Fruit fly (Drosophila melanogaster) whole organism, embryonic: ENCODE results near the gene CG14668.

Experiments used
- Adf1 ChIP-seq: fragments of 200-800 bp; sonication (Bioruptor generic); IDR thresholded peaks from 2 replicates; pipeline ENCODE4 v1.3.6; 2022; ENCODE audit warnings: missing biosample characterization, missing genetic modification characterization
- Aef1 ChIP-seq: fragments of 200-800 bp; sonication (Bioruptor generic); IDR thresholded peaks from 3 replicates; pipeline ENCODE4 v1.3.6; 2022; ENCODE audit warnings: missing biosample characterization, missing genetic modification characterization
- Atf6 ChIP-seq: fragments of 200-800 bp; sonication (Bioruptor generic); IDR thresholded peaks from 2 replicates; pipeline ENCODE4 v1.3.6; 2022; ENCODE audit warnings: missing biosample characterization, missing genetic modification characterization
- CG10209 ChIP-seq: fragments of 200-800 bp; sonication (Bioruptor generic); optimal IDR thresholded peaks from 3 replicates; lab custom pipeline; 2017; ENCODE audit warnings: missing biosample characterization, mild to moderate bottlenecking, missing genetic modification characterization, missing genetic modification reagents
- CG10267 ChIP-seq: fragments of 200-800 bp; sonication (Bioruptor generic); optimal IDR thresholded peaks from 2 replicates; lab custom pipeline; 2018; ENCODE audit warnings: missing biosample characterization, mild to moderate bottlenecking, missing genetic modification characterization, moderate library complexity
- CG10543 ChIP-seq: fragments of 200-800 bp; sonication (Bioruptor generic); optimal IDR thresholded peaks from 3 replicates; lab custom pipeline; 2017; ENCODE audit warnings: missing biosample characterization, mild to moderate bottlenecking, missing genetic modification characterization, moderate library complexity
- CG11085 ChIP-seq: fragments of 200-800 bp; sonication (Bioruptor generic); IDR thresholded peaks from 2 replicates; pipeline ENCODE4 v1.3.6; 2022; ENCODE audit warnings: missing biosample characterization, missing genetic modification characterization
- CG13894 ChIP-seq: fragments of 200-800 bp; sonication (Bioruptor generic); optimal IDR thresholded peaks from 3 replicates; lab custom pipeline; 2018; ENCODE audit warnings: missing biosample characterization, mild to moderate bottlenecking, missing genetic modification characterization, moderate library complexity
- CG1529 ChIP-seq: fragments of 200-800 bp; sonication (Bioruptor generic); optimal IDR thresholded peaks from 3 replicates; lab custom pipeline; 2018; ENCODE audit warnings: missing biosample characterization, missing genetic modification characterization
- CG1647 ChIP-seq: fragments of 200-800 bp; sonication (Bioruptor generic); optimal IDR thresholded peaks from 3 replicates; lab custom pipeline; 2016; ENCODE audit warnings: missing biosample characterization, missing genetic modification characterization
- CG1792 ChIP-seq: fragments of 200-800 bp; sonication (Bioruptor generic); optimal IDR thresholded peaks from 2 replicates; lab custom pipeline; 2016; ENCODE audit warnings: missing biosample characterization, missing genetic modification characterization
- CG2120 ChIP-seq: fragments of 200-800 bp; sonication (Bioruptor generic); optimal IDR thresholded peaks from 3 replicates; lab custom pipeline; 2016; ENCODE audit warnings: missing biosample characterization, missing genetic modification characterization
- CG32767 ChIP-seq: fragments of 200-800 bp; sonication (Bioruptor generic); IDR thresholded peaks from 2 replicates; pipeline ENCODE4 v1.3.6; 2022; ENCODE audit warnings: missing biosample characterization, missing genetic modification characterization
- CG3281 ChIP-seq: fragments of 200-800 bp; sonication (Bioruptor generic); optimal IDR thresholded peaks from 3 replicates; lab custom pipeline; 2017; ENCODE audit warnings: missing biosample characterization, mild to moderate bottlenecking, missing genetic modification characterization
- CG3847 ChIP-seq: fragments of 200-800 bp; sonication (Bioruptor generic); IDR thresholded peaks from 2 replicates; pipeline ENCODE4 v1.3.6; 2022; ENCODE audit warnings: missing biosample characterization, missing genetic modification characterization
- CG4707 ChIP-seq: fragments of 200-800 bp; sonication (Bioruptor generic); optimal IDR thresholded peaks from 2 replicates; lab custom pipeline; 2018; ENCODE audit warnings: missing biosample characterization, mild to moderate bottlenecking, missing genetic modification characterization, moderate library complexity
- CG7963 ChIP-seq: fragments of 200-800 bp; sonication (Bioruptor generic); IDR thresholded peaks from 3 replicates; pipeline ENCODE4 v1.3.6; 2022; ENCODE audit warnings: missing biosample characterization, missing genetic modification characterization; ENCODE audit not compliant: partially characterized antibody
- CG8478 ChIP-seq: fragments of >200 bp; optimal IDR thresholded peaks from 2 replicates; lab custom pipeline; 2018
- CG9727 ChIP-seq: fragments of 200-800 bp; sonication (Bioruptor generic); optimal IDR thresholded peaks from 3 replicates; lab custom pipeline; 2017; ENCODE audit warnings: missing biosample characterization, mild to moderate bottlenecking, missing genetic modification characterization
- CG9817 ChIP-seq: fragments of 200-800 bp; sonication (Bioruptor generic); optimal IDR thresholded peaks from 2 replicates; lab custom pipeline; 2018; ENCODE audit warnings: missing biosample characterization, mild to moderate bottlenecking, missing genetic modification characterization, moderate library complexity
- CTCF ChIP-seq: fragments of 200-800 bp; sonication (Bioruptor generic); optimal IDR thresholded peaks from 2 replicates; lab custom pipeline; 2017; ENCODE audit warnings: missing biosample characterization, mild to moderate bottlenecking, missing genetic modification characterization, moderate library complexity
- Dip3 ChIP-seq: fragments of 200-800 bp; sonication (Bioruptor generic); optimal IDR thresholded peaks from 3 replicates; lab custom pipeline; 2016; ENCODE audit warnings: missing biosample characterization, missing genetic modification characterization
- Dll ChIP-seq: fragments of 200-800 bp; sonication (Bioruptor generic); IDR thresholded peaks from 4 replicates; pipeline ENCODE4 v1.3.6; 2022; ENCODE audit warnings: missing biosample characterization, missing genetic modification characterization; ENCODE audit not compliant: partially characterized antibody
- Fer1 ChIP-seq: fragments of 200-800 bp; sonication (Bioruptor generic); optimal IDR thresholded peaks from 2 replicates; lab custom pipeline; 2017; ENCODE audit warnings: missing biosample characterization, mild to moderate bottlenecking, missing genetic modification characterization
- Gsc ChIP-seq: fragments of 200-800 bp; sonication (Bioruptor generic); IDR thresholded peaks from 2 replicates; pipeline ENCODE4 v1.3.6; 2022; ENCODE audit warnings: missing biosample characterization, missing genetic modification characterization
- H15 ChIP-seq: fragments of 200-800 bp; sonication (Bioruptor generic); IDR thresholded peaks from 3 replicates; pipeline ENCODE4 v1.3.6; 2022; ENCODE audit warnings: missing biosample characterization, missing genetic modification characterization
- HHEX ChIP-seq: fragments of 200-800 bp; sonication (Bioruptor generic); optimal IDR thresholded peaks from 3 replicates; lab custom pipeline; 2017; ENCODE audit warnings: missing biosample characterization, mild to moderate bottlenecking, missing genetic modification characterization, missing genetic modification reagents
- HLH3B ChIP-seq: fragments of 200-800 bp; sonication (Bioruptor generic); IDR thresholded peaks from 2 replicates; pipeline ENCODE4 v1.3.6; 2022; ENCODE audit warnings: missing biosample characterization, missing genetic modification characterization
- Max ChIP-seq: fragments of 200-800 bp; sonication (Bioruptor generic); optimal IDR thresholded peaks from 2 replicates; lab custom pipeline; 2016; ENCODE audit warnings: missing biosample characterization, mild to moderate bottlenecking, missing genetic modification characterization
- Mrtf ChIP-seq: fragments of 200-800 bp; sonication (Bioruptor generic); IDR thresholded peaks from 3 replicates; pipeline ENCODE4 v1.3.6; 2022; ENCODE audit warnings: missing biosample characterization, missing genetic modification characterization
- Myb ChIP-seq: fragments of 200-800 bp; sonication (Bioruptor generic); optimal IDR thresholded peaks from 2 replicates; lab custom pipeline; 2016; ENCODE audit warnings: missing biosample characterization, missing genetic modification characterization
- Oaz ChIP-seq: fragments of 200-800 bp; sonication (Bioruptor generic); IDR thresholded peaks from 2 replicates; pipeline ENCODE4 v1.3.6; 2022; ENCODE audit warnings: missing biosample characterization, missing genetic modification characterization
- Xbp1 ChIP-seq: fragments of 200-800 bp; sonication (Bioruptor generic); optimal IDR thresholded peaks from 3 replicates; lab custom pipeline; 2016; ENCODE audit warnings: missing biosample characterization, mild to moderate bottlenecking, missing genetic modification characterization
- crol ChIP-seq: fragments of 200-800 bp; sonication (Bioruptor generic); IDR thresholded peaks from 2 replicates; pipeline ENCODE4 v1.3.6; 2022; ENCODE audit warnings: missing biosample characterization, missing genetic modification characterization
- dmrt99B ChIP-seq: fragments of 200-800 bp; sonication (Bioruptor generic); optimal IDR thresholded peaks from 2 replicates; lab custom pipeline; 2018; ENCODE audit warnings: missing biosample characterization, mild to moderate bottlenecking, missing genetic modification characterization, moderate library complexity
- esg ChIP-seq: fragments of 200-800 bp; sonication (Bioruptor generic); conservative IDR thresholded peaks from 2 replicates; pipeline ENCODE4 v1.3.6; 2022; ENCODE audit warnings: missing biosample characterization, missing genetic modification characterization
- gcm ChIP-seq: fragments of 200-800 bp; sonication (Bioruptor generic); optimal IDR thresholded peaks from 2 replicates; lab custom pipeline; 2019; ENCODE audit warnings: missing biosample characterization, mild to moderate bottlenecking, missing genetic modification characterization, moderate library complexity
- h ChIP-seq: fragments of >200 bp; optimal IDR thresholded peaks from 2 replicates; lab custom pipeline; 2017
- ham ChIP-seq: fragments of 200-800 bp; sonication (Bioruptor generic); IDR thresholded peaks from 2 replicates; pipeline ENCODE4 v1.3.6; 2022; ENCODE audit warnings: missing biosample characterization, missing genetic modification characterization
- inv ChIP-seq: fragments of 200-800 bp; sonication (Bioruptor generic); IDR thresholded peaks from 2 replicates; pipeline ENCODE4 v1.3.6; 2022; ENCODE audit warnings: missing biosample characterization, missing genetic modification characterization; ENCODE audit not compliant: partially characterized antibody
- lmd ChIP-seq: fragments of 200-800 bp; sonication (Bioruptor generic); IDR thresholded peaks from 2 replicates; pipeline ENCODE4 v1.3.6; 2022; ENCODE audit warnings: missing biosample characterization, missing genetic modification characterization
- maf-S ChIP-seq: fragments of 200-800 bp; sonication (Bioruptor generic); optimal IDR thresholded peaks from 2 replicates; lab custom pipeline; 2016; ENCODE audit warnings: missing biosample characterization, missing genetic modification characterization
- nau ChIP-seq: fragments of 200-800 bp; sonication (Bioruptor generic); optimal IDR thresholded peaks from 3 replicates; lab custom pipeline; 2017; ENCODE audit warnings: missing biosample characterization, mild to moderate bottlenecking, missing genetic modification characterization, missing genetic modification reagents
- nerfin-2 ChIP-seq: fragments of 200-800 bp; sonication (Bioruptor generic); IDR thresholded peaks from 2 replicates; pipeline ENCODE4 v1.3.6; 2022; ENCODE audit warnings: missing biosample characterization, missing genetic modification characterization; ENCODE audit not compliant: partially characterized antibody
- odd ChIP-seq: fragments of 200-800 bp; sonication (Bioruptor generic); optimal IDR thresholded peaks from 2 replicates; lab custom pipeline; 2017; ENCODE audit warnings: missing biosample characterization, mild to moderate bottlenecking, missing genetic modification characterization
- onecut ChIP-seq: fragments of 200-800 bp; sonication (Bioruptor generic); IDR thresholded peaks from 2 replicates; pipeline ENCODE4 v1.3.6; 2022; ENCODE audit warnings: missing biosample characterization, missing genetic modification characterization
- org-1 ChIP-seq: fragments of 200-800 bp; sonication (Bioruptor generic); optimal IDR thresholded peaks from 2 replicates; lab custom pipeline; 2017; ENCODE audit warnings: missing biosample characterization, missing genetic modification characterization
- pzg ChIP-seq: fragments of 200-800 bp; sonication (Bioruptor generic); optimal IDR thresholded peaks from 3 replicates; lab custom pipeline; 2018; ENCODE audit warnings: missing biosample characterization, mild to moderate bottlenecking, missing genetic modification characterization, moderate library complexity
- sisA ChIP-seq: fragments of 200-800 bp; sonication (Bioruptor generic); IDR thresholded peaks from 2 replicates; pipeline ENCODE4 v1.3.6; 2022; ENCODE audit warnings: missing biosample characterization, missing genetic modification characterization
- slp2 ChIP-seq: fragments of 200-800 bp; sonication (Bioruptor generic); optimal IDR thresholded peaks from 2 replicates; lab custom pipeline; 2016; ENCODE audit warnings: missing biosample characterization, missing genetic modification characterization
- tna ChIP-seq: fragments of 200-800 bp; sonication (Bioruptor generic); IDR thresholded peaks from 2 replicates; pipeline ENCODE4 v1.3.6; 2022; ENCODE audit warnings: missing biosample characterization, missing genetic modification characterization; ENCODE audit not compliant: partially characterized antibody
- zen2 ChIP-seq: fragments of 200-800 bp; sonication (Bioruptor generic); IDR thresholded peaks from 3 replicates; pipeline ENCODE4 v1.3.6; 2022; ENCODE audit warnings: missing biosample characterization, missing genetic modification characterization; ENCODE audit not compliant: partially characterized antibody

Gene CG14668

DNA sequence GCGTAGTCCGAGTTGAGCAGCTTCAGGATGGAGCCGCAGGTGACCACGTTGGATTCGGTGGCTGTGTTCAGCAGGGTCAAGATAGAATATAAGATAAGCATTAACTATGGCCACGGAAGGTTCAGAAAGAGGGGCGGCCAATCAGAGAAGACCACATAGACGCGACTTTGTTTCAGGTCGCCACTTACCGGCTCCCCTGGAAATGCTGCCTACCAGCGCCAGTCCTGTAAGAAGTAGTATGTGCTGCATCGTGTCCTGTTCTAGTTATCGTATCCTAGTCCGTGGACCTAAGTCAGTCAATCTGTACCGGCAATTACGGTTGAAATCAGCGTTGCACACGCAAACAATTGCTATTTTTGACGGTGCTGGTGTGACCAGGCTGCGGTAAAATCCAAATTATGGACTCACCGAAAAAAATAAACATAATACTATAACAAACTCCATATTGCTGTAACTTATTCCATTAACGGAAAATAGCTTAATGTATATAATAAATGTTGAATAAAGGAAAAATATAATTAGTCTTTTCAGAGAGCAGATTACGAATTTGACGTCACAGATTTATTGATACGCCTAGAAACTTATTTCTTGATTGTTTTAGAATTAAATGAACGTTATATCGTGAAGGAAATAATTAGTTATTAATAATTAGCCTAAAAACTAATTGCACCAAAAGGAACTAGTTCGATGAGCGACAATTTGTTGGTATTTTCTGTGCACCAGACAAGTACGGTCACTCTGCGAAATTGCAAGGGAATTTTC lies 32.9 kb downstream of the CG14668 start, which contains the start of the genes CG11999 and CG1161 (continued):
- TF ChIP-seq zen2 (no peak), HLH3B (GFP tag; lab: Robert Waterston, UW) (no peak), CG11085 (no peak), gcm (no peak), ham (no peak), Dip3 (GFP tag; lab: Kevin White, UChicago) (no peak), Atf6 (GFP tag; lab: Robert Waterston, UW) (no peak), CG9817 (tag; lab: Kevin White, UChicago) (no peak), crol (GFP tag; lab: Robert Waterston, UW) (no peak), Xbp1 (GFP tag; lab: Kevin White, UChicago) (peak; percentile 93), CG4707 (GFP tag; lab: Kevin White, UChicago) (no peak), Max (GFP tag; lab: Kevin White, UChicago) (no peak), CG10543 (GFP tag; lab: Kevin White, UChicago) (no peak), inv (GFP tag; lab: Robert Waterston, UW) (no peak), CG10267 (tag; lab: Kevin White, UChicago) (peak; percentile 43), CG3847 (no peak), slp2 (GFP tag; lab: Kevin White, UChicago) (no peak), CG10209 (GFP tag; lab: Kevin White, UChicago) (no peak), nerfin-2 (no peak), HHEX (GFP tag; lab: Kevin White, UChicago) (no peak), CG13894 (tag; lab: Kevin White, UChicago) (no peak), Myb (no peak), Aef1 (GFP tag; lab: Robert Waterston, UW) (no peak), Gsc (GFP tag; lab: Robert Waterston, UW) (no peak), org-1 (no peak), odd (GFP tag; lab: Kevin White, UChicago) (no peak), CG32767 (0 out of 2 replicates have a peak, but pooled peaks have one; percentile 12), tna (GFP tag; lab: Robert Waterston, UW) (no peak), CG8478 (lab: Kevin White, UChicago) (no peak), Oaz (GFP tag; lab: Robert Waterston, UW) (no peak), CG3281 (no peak), CTCF (GFP tag; lab: Kevin White, UChicago) (no peak), Adf1 (GFP tag; lab: Robert Waterston, UW) (no peak), CG1647 (GFP tag; lab: Kevin White, UChicago) (no peak), h (lab: Kevin White, UChicago) (no peak), CG1529 (GFP tag; lab: Kevin White, UChicago) (no peak), lmd (GFP tag; lab: Robert Waterston, UW) (no peak), maf-S (GFP tag; lab: Kevin White, UChicago) (no peak), nau (no peak), CG2120 (GFP tag; lab: Kevin White, UChicago) (peak; percentile 40), dmrt99B (tag; lab: Kevin White, UChicago) (no peak), esg (no peak), CG9727 (GFP tag; lab: Kevin White, UChicago) (peak; percentile 19), CG1792 (GFP tag; lab: Kevin White, UChicago) (no peak), pzg (GFP tag; lab: Kevin White, UChicago) (peak; percentile 33), Fer1 (no peak), CG7963 (GFP tag; lab: Robert Waterston, UW) (no peak), Dll (GFP tag; lab: Robert Waterston, UW) (no peak), sisA (GFP tag; lab: Robert Waterston, UW) (no peak), Mrtf (GFP tag; lab: Robert Waterston, UW) (no peak), H15 (GFP tag; lab: Robert Waterston, UW) (no peak), onecut (no peak)
